Fruit fly (Drosophila melanogaster): Measurements from ENCODE around the gene Cpr66D.

Cpr66D gene

dm6 chr3L:8688694-8689291 is 48.6 kb downstream of the Cpr66D start (continued):
- no peak for TF ChIP-seq luna (GFP tag; optimal IDR thresholded peaks at IDR 0.05)
- peak; percentile 18 for TF ChIP-seq CG10543 (GFP tag; optimal IDR thresholded peaks at IDR 0.05)
- TF ChIP-seq ato (GFP tag; IDR thresholded peaks at IDR 0.05; ENCODE audit: partially characterized antibody), result no peak
- TF ChIP-seq CG14710 (tag; optimal IDR thresholded peaks at IDR 0.05), result no peak
- TF ChIP-seq sr (GFP tag; IDR thresholded peaks at IDR 0.05), result no peak
- no peak for TF ChIP-seq nmo (GFP tag; optimal IDR thresholded peaks at IDR 0.05)
- TF ChIP-seq Eip74EF (GFP tag; optimal IDR thresholded peaks at IDR 0.05), result no peak
- no peak for TF ChIP-seq phol (tag; optimal IDR thresholded peaks at IDR 0.05)
- no peak for TF ChIP-seq CG17385 (GFP tag; optimal IDR thresholded peaks at IDR 0.05)
- TF ChIP-seq CG9932 (GFP tag; IDR thresholded peaks at IDR 0.05), result 0 out of 2 replicates have a peak, but pooled peaks have one; percentile 7
- TF ChIP-seq chm (GFP tag; IDR thresholded peaks at IDR 0.05), result 0 out of 2 replicates have a peak, but pooled peaks have one; percentile 32
- TF ChIP-seq ssp (GFP tag; IDR thresholded peaks at IDR 0.05), result no peak
- TF ChIP-seq CG31224 (GFP tag; IDR thresholded peaks at IDR 0.05), result 0 out of 2 replicates have a peak, but pooled peaks have one; percentile 12
- no peak for TF ChIP-seq CG3065 (GFP tag; optimal IDR thresholded peaks at IDR 0.05)
- TF ChIP-seq CG4328 (GFP tag; optimal IDR thresholded peaks at IDR 0.05), result no peak
- 0 out of 2 replicates have a peak, but pooled peaks have one; percentile 17 for TF ChIP-seq seq (GFP tag; IDR thresholded peaks at IDR 0.05)
- TF ChIP-seq repo (GFP tag; optimal IDR thresholded peaks at IDR 0.05), result no peak
- TF ChIP-seq CG14860 (GFP tag; IDR thresholded peaks at IDR 0.05; ENCODE audit: partially characterized antibody), result no peak
- no peak for TF ChIP-seq B-H2 (GFP tag; optimal IDR thresholded peaks at IDR 0.05)
- TF ChIP-seq E2f1 (GFP tag; IDR thresholded peaks at IDR 0.05), result no peak
- TF ChIP-seq Dfd (GFP tag; optimal IDR thresholded peaks at IDR 0.05), result no peak
- TF ChIP-seq CG4730 (GFP tag; IDR thresholded peaks at IDR 0.05), result no peak
- TF ChIP-seq Atf6 (GFP tag; IDR thresholded peaks at IDR 0.05), result peak; percentile 58
- TF ChIP-seq croc (GFP tag; conservative IDR thresholded peaks at IDR 0.05), result no peak
- peak; percentile 75 for TF ChIP-seq ftz-f1 (GFP tag; optimal IDR thresholded peaks at IDR 0.05)
- no peak for TF ChIP-seq tx (GFP tag; optimal IDR thresholded peaks at IDR 0.05)
- no peak for TF ChIP-seq HLH3B (GFP tag; IDR thresholded peaks at IDR 0.05)
- TF ChIP-seq mld (GFP tag; IDR thresholded peaks at IDR 0.05; ENCODE audit: partially characterized antibody), result no peak
- no peak for TF ChIP-seq CG4617 (GFP tag; optimal IDR thresholded peaks at IDR 0.05; ENCODE audit: borderline replicate concordance)
- TF ChIP-seq dati (GFP tag; IDR thresholded peaks at IDR 0.05), result no peak
- no peak for TF ChIP-seq CG7745 (tag; optimal IDR thresholded peaks at IDR 0.05)
- no peak for TF ChIP-seq fd3F (GFP tag; optimal IDR thresholded peaks at IDR 0.05)
- no peak for TF ChIP-seq lilli (GFP tag; optimal IDR thresholded peaks at IDR 0.05)
- no peak for TF ChIP-seq CG4404 (GFP tag; IDR thresholded peaks at IDR 0.05)
- no peak for TF ChIP-seq sna (GFP tag; IDR thresholded peaks at IDR 0.05; ENCODE audit: partially characterized antibody)
- no peak for TF ChIP-seq Doc3 (GFP tag; IDR thresholded peaks at IDR 0.05; ENCODE audit: partially characterized antibody)
- no peak for TF ChIP-seq al (GFP tag; IDR thresholded peaks at IDR 0.05)
- no peak for TF ChIP-seq org-1 (GFP tag; optimal IDR thresholded peaks at IDR 0.05)
- peak; percentile 5; the same call in 1 of the 2 replicates for TF ChIP-seq CG32532 (GFP tag; IDR thresholded peaks at IDR 0.05)
- TF ChIP-seq CG18262 (tag; optimal IDR thresholded peaks at IDR 0.05), result no peak
- TF ChIP-seq CG6654 (GFP tag; optimal IDR thresholded peaks at IDR 0.05), result no peak
- no peak for TF ChIP-seq unpg (GFP tag; optimal IDR thresholded peaks at IDR 0.05)
- no peak for TF ChIP-seq CG13123 (GFP tag; optimal IDR thresholded peaks at IDR 0.05)
- no peak for TF ChIP-seq CG8765 (GFP tag; IDR thresholded peaks at IDR 0.05)
- TF ChIP-seq NfI (GFP tag; optimal IDR thresholded peaks at IDR 0.05), result no peak
- no peak for TF ChIP-seq sima (GFP tag; optimal IDR thresholded peaks at IDR 0.05)
- no peak for TF ChIP-seq kni (GFP tag; optimal IDR thresholded peaks at IDR 0.05)
- TF ChIP-seq tna (GFP tag; IDR thresholded peaks at IDR 0.05; ENCODE audit: partially characterized antibody), result no peak
- TF ChIP-seq Blimp-1 (GFP tag; optimal IDR thresholded peaks at IDR 0.05), result no peak
- no peak for TF ChIP-seq CG12659 (GFP tag; optimal IDR thresholded peaks at IDR 0.05)
